Worm (Caenorhabditis elegans) whole organism, L1 larva: ENCODE measurements around the gene sre-27.

Experiments used
- ceh-82 ChIP-seq, 3 experiments: fragments of 150-350 bp in 1 of 3; sonication (generic microtip) in 2 of 3; optimal IDR thresholded peaks; 2 replicates each; lab custom pipeline; 2014 to 2017; ENCODE audit warnings: missing biosample characterization in 3 of 3, missing genetic modification characterization in 3 of 3
- ceh-88 ChIP-seq: fragments of 200-800 bp; sonication (Bioruptor generic); IDR thresholded peaks from 2 replicates; pipeline ENCODE4 v1.3.6; 2022; ENCODE audit warnings: missing genetic modification characterization, missing compliant biosample characterization
- ceh-90 ChIP-seq: sonication (generic microtip); optimal IDR thresholded peaks from 2 replicates; lab custom pipeline; 2016; ENCODE audit warnings: missing genetic modification characterization, missing compliant biosample characterization
- dpl-1 ChIP-seq, 3 experiments: fragments of 150-350 bp in 2 of 3; sonication (generic microtip) in 1 of 3; optimal IDR thresholded peaks; 2 replicates each; lab custom pipeline; 2014 to 2017; ENCODE audit warnings: missing biosample characterization in 3 of 3, missing genetic modification characterization in 3 of 3, missing genetic modification reagents in 3 of 3
- efl-1 ChIP-seq, 4 experiments: fragments of 150-350 bp; optimal IDR thresholded peaks in 3 of 4; peaks in 1 of 4; 1 replicate in 1 of 4; 2 replicates in 3 of 4; lab custom pipeline; 2014; ENCODE audit warnings: missing biosample characterization in 2 of 4, missing genetic modification characterization in 2 of 4, missing genetic modification reagents in 2 of 4
- efl-3 ChIP-seq: fragments of 200-800 bp; sonication (Bioruptor generic); optimal IDR thresholded peaks from 2 replicates; lab custom pipeline; 2018; ENCODE audit warnings: mild to moderate bottlenecking, missing genetic modification characterization, missing compliant biosample characterization
- egl-13 ChIP-seq: sonication (generic microtip); optimal IDR thresholded peaks from 2 replicates; lab custom pipeline; 2016; ENCODE audit warnings: missing genotype, missing genetic modification reagents, missing genetic modification characterization, missing compliant biosample characterization
- egl-27 ChIP-seq, 2 experiments: fragments of 150-350 bp in 1 of 2; sonication (generic microtip); optimal IDR thresholded peaks; 3 replicates each; lab custom pipeline; 2017 to 2018; ENCODE audit warnings: missing biosample characterization in 2 of 2, missing genetic modification characterization in 2 of 2, missing genetic modification reagents in 2 of 2
- elt-2 ChIP-seq: sonication (generic microtip); optimal IDR thresholded peaks from 2 replicates; lab custom pipeline; 2016; ENCODE audit warnings: missing genetic modification characterization, mild to moderate bottlenecking, inconsistent platforms, missing compliant biosample characterization, missing genetic modification reagents
- fkh-10 ChIP-seq: sonication (generic microtip); optimal IDR thresholded peaks from 2 replicates; lab custom pipeline; 2017; ENCODE audit warnings: missing biosample characterization, missing genetic modification reagents, missing genetic modification characterization
- fkh-4 ChIP-seq: sonication (generic microtip); optimal IDR thresholded peaks from 2 replicates; lab custom pipeline; 2016; ENCODE audit warnings: missing compliant biosample characterization, missing genetic modification characterization, borderline replicate concordance
- fkh-8 ChIP-seq: sonication (generic microtip); optimal IDR thresholded peaks from 2 replicates; lab custom pipeline; 2016; ENCODE audit warnings: mild to moderate bottlenecking, missing genetic modification characterization, missing compliant biosample characterization
- grh-1 ChIP-seq: fragments of 200-800 bp; sonication (Bioruptor generic); IDR thresholded peaks from 2 replicates; pipeline ENCODE4 v1.3.6; 2022; ENCODE audit warnings: missing genetic modification reagents, missing genetic modification characterization, missing compliant biosample characterization
- hlh-4 ChIP-seq: sonication (generic microtip); optimal IDR thresholded peaks from 2 replicates; lab custom pipeline; 2016; ENCODE audit warnings: mild to moderate bottlenecking, missing genetic modification characterization, missing compliant biosample characterization
- jun-1 ChIP-seq: fragments of 150-350 bp; optimal IDR thresholded peaks from 2 replicates; lab custom pipeline; 2014; ENCODE audit warnings: missing biosample characterization, missing genetic modification reagents, missing genetic modification characterization
- lin-15B ChIP-seq: fragments of 150-350 bp; sonication (generic microtip); optimal IDR thresholded peaks from 3 replicates; lab custom pipeline; 2014; ENCODE audit warnings: missing biosample characterization, missing genetic modification characterization
- lin-39 ChIP-seq: fragments of 150-350 bp; optimal IDR thresholded peaks from 2 replicates; lab custom pipeline; 2014; ENCODE audit warnings: missing biosample characterization, missing genetic modification reagents, missing genetic modification characterization
- mdl-1 ChIP-seq, 2 experiments: fragments of 150-350 bp; optimal IDR thresholded peaks; 2 replicates each; lab custom pipeline; 2014 to 2017; ENCODE audit warnings: missing biosample characterization in 2 of 2, missing genetic modification characterization in 2 of 2, inconsistent platforms in 1 of 2
- mef-2 ChIP-seq: fragments of 150-350 bp; optimal IDR thresholded peaks from 2 replicates; lab custom pipeline; 2014; ENCODE audit warnings: missing biosample characterization, missing genetic modification characterization
- mep-1 ChIP-seq: fragments of 150-350 bp; optimal IDR thresholded peaks from 2 replicates; lab custom pipeline; 2014; ENCODE audit warnings: missing biosample characterization, missing genetic modification characterization
- nhr-11 ChIP-seq: fragments of 150-350 bp; optimal IDR thresholded peaks from 2 replicates; lab custom pipeline; 2014; ENCODE audit warnings: missing biosample characterization, missing genetic modification characterization
- nhr-28 ChIP-seq: fragments of 150-350 bp; optimal IDR thresholded peaks from 2 replicates; lab custom pipeline; 2014; ENCODE audit warnings: missing biosample characterization, missing genetic modification characterization
- nhr-47 ChIP-seq: sonication (generic microtip); optimal IDR thresholded peaks from 2 replicates; lab custom pipeline; 2016; ENCODE audit warnings: mild to moderate bottlenecking, missing genetic modification characterization, moderate library complexity, missing compliant biosample characterization
- nhr-76 ChIP-seq: sonication (generic microtip); optimal IDR thresholded peaks from 2 replicates; lab custom pipeline; 2017; ENCODE audit warnings: missing biosample characterization, missing genetic modification characterization
- nhr-77 ChIP-seq: fragments of 150-350 bp; optimal IDR thresholded peaks from 2 replicates; lab custom pipeline; 2014; ENCODE audit warnings: missing biosample characterization, missing genetic modification characterization
- nhr-90 ChIP-seq: sonication (generic microtip); optimal IDR thresholded peaks from 2 replicates; lab custom pipeline; 2016; ENCODE audit warnings: mild to moderate bottlenecking, missing genetic modification characterization, missing compliant biosample characterization; ENCODE audit not compliant: poor library complexity
- skn-1 ChIP-seq: fragments of 150-350 bp; optimal IDR thresholded peaks from 2 replicates; lab custom pipeline; 2014; ENCODE audit warnings: missing biosample characterization, missing genetic modification characterization
- snu-23 ChIP-seq: sonication (generic microtip); optimal IDR thresholded peaks from 2 replicates; lab custom pipeline; 2016; ENCODE audit warnings: missing genetic modification characterization, missing compliant biosample characterization
- sptf-1 ChIP-seq: fragments of 150-350 bp; optimal IDR thresholded peaks from 2 replicates; lab custom pipeline; 2014; ENCODE audit warnings: missing biosample characterization, missing genetic modification characterization
- sup-37 ChIP-seq: fragments of 200-800 bp; sonication (Bioruptor generic); optimal IDR thresholded peaks from 2 replicates; lab custom pipeline; 2018; ENCODE audit warnings: mild to moderate bottlenecking, missing genetic modification characterization, missing compliant biosample characterization
- swsn-7 ChIP-seq: sonication (generic microtip); optimal IDR thresholded peaks from 2 replicates; lab custom pipeline; 2016; ENCODE audit warnings: missing genetic modification characterization, missing compliant biosample characterization
- unc-130 ChIP-seq: fragments of 150-350 bp; optimal IDR thresholded peaks from 2 replicates; lab custom pipeline; 2017; ENCODE audit warnings: missing biosample characterization, missing genetic modification characterization, inconsistent platforms
- unc-30 ChIP-seq: sonication (generic microtip); optimal IDR thresholded peaks from 2 replicates; lab custom pipeline; 2017; ENCODE audit warnings: missing biosample characterization, missing genetic modification characterization
- unc-98 ChIP-seq: fragments of 200-800 bp; sonication (Bioruptor generic); IDR thresholded peaks from 2 replicates; pipeline ENCODE4 v1.3.6; 2022; ENCODE audit warnings: missing genetic modification characterization, missing compliant biosample characterization
- vab-15 ChIP-seq: sonication (generic microtip); optimal IDR thresholded peaks from 2 replicates; lab custom pipeline; 2017; ENCODE audit warnings: missing genotype, mild to moderate bottlenecking, missing genetic modification characterization, missing compliant biosample characterization
- zag-1 ChIP-seq: fragments of 150-350 bp; optimal IDR thresholded peaks from 2 replicates; lab custom pipeline; 2014; ENCODE audit warnings: missing biosample characterization, missing genetic modification characterization
- zip-4 ChIP-seq: fragments of 200-800 bp; sonication (Bioruptor generic); optimal IDR thresholded peaks from 2 replicates; lab custom pipeline; 2018; ENCODE audit warnings: mild to moderate bottlenecking, missing genetic modification characterization, moderate library complexity, missing compliant biosample characterization
- ztf-11 ChIP-seq, 2 experiments: sonication (generic microtip); optimal IDR thresholded peaks; 2 replicates each; lab custom pipeline; 2016 to 2017; ENCODE audit warnings: missing genetic modification characterization in 2 of 2, missing biosample characterization in 1 of 2, missing compliant biosample characterization in 1 of 2

The sre-27 gene

DNA sequence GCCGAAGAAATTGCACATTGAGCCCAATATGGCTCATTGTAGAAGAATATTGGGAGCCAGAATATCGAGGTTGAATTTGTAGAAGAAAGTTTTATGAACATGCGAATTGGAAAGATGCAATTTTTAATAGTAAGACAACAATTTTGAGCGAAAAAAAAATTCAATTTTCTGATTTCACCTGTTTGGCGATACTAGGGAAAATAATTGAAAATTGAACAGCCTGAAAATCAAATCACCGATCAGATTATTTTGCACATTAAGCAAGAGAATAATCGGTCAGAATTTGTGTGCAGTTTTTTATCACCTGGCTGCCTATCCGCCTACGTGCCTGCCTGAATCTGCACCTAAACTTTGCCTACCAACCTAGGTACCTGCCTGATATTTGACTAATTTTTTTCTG lies 3.1 kb upstream of the sre-27 start, which contains the start of gene sre-26:
Gene sre-26, minus strand, starts transcription at position 101 of the 400 bp plus-strand sequence.
- TF ChIP-seq lin-39 (tag; lab: Kevin White, UChicago) (no peak), nhr-76 (tag; lab: Kevin White, UChicago) (no peak), mdl-1 (tag; optimal IDR thresholded peaks at IDR 0.05; lab: Kevin White, UChicago) (no peak), skn-1 (no peak), egl-27 (tag; optimal IDR thresholded peaks at IDR 0.05; lab: Kevin White, UChicago) (no peak), ceh-88 (GFP tag; lab: Robert Waterston, UW) (no peak), efl-1 (optimal IDR thresholded peaks at IDR 0.05; lab: Kevin White, UChicago) (no peak), efl-1 (GFP tag; optimal IDR thresholded peaks at IDR 0.05 in 1 of 2; lab: Kevin White, UChicago) (no peak), efl-3 (no peak), nhr-47 (tag; lab: Kevin White, UChicago) (no peak), jun-1 (no peak), ztf-11 (tag; optimal IDR thresholded peaks at IDR 0.05; lab: Kevin White, UChicago) (no peak), lin-15B (tag; lab: Kevin White, UChicago) (no peak), nhr-11 (tag; lab: Kevin White, UChicago) (no peak), mef-2 (tag; lab: Kevin White, UChicago) (no peak), unc-30 (tag; lab: Kevin White, UChicago) (no peak)

ce11 chrII:12417996-12418395 lies 582 bp upstream of the sre-27 start:
- no peak for TF ChIP-seq elt-2
- TF ChIP-seq zip-4: no peak
- no peak for TF ChIP-seq mdl-1 (tag; optimal IDR thresholded peaks at IDR 0.05; lab: Kevin White, UChicago)
- no peak for TF ChIP-seq ceh-82 (tag; optimal IDR thresholded peaks at IDR 0.05; lab: Kevin White, UChicago)
- TF ChIP-seq zag-1 (tag; lab: Kevin White, UChicago): no peak
- TF ChIP-seq dpl-1 (GFP tag; optimal IDR thresholded peaks at IDR 0.05; lab: Kevin White, UChicago): no peak
- TF ChIP-seq ceh-88 (GFP tag; lab: Robert Waterston, UW): no peak
- TF ChIP-seq nhr-47 (tag; lab: Kevin White, UChicago): peak; percentile 46
- TF ChIP-seq lin-39 (tag; lab: Kevin White, UChicago): no peak
- TF ChIP-seq fkh-8: peak; percentile 68
- TF ChIP-seq grh-1 (GFP tag; lab: Robert Waterston, UW): no peak
- peak; percentile 99 for TF ChIP-seq hlh-4

DNA sequence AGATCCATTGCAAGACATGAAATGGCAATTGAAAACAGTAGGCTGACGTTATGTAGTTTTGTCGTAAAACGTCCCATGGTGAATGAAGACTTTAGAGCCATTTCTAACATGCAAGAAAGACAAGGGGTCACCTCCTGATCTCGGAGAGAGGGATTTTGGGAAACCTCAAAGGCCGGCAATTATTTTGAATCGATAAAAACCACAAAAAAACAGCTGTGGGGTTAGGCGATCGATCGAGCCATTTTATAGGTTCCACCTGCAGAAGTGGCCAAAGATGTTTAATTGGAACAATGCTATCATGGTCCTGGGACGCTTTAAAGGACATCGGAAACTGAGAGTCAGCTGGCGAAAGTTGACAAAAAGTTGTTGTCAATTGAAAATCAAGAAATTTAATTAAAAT lies 2.6 kb downstream of the sre-27 start, which contains the start of gene Y57A10C.11:
Gene Y57A10C.11, minus strand, starts transcription at position 101 of the 400 bp plus-strand sequence.
- TF ChIP-seq nhr-77 (no peak), fkh-10 (no peak), swsn-7 (tag; lab: Kevin White, UChicago) (no peak), lin-39 (tag; lab: Kevin White, UChicago) (no peak), ceh-90 (no peak), fkh-4 (tag; lab: Kevin White, UChicago) (no peak), sptf-1 (tag; lab: Kevin White, UChicago) (no peak), unc-130 (no peak), sup-37 (GFP tag; lab: Kevin White, UChicago) (no peak)

- TF ChIP-seq grh-1 (GFP tag; lab: Robert Waterston, UW) (no peak), nhr-28 (tag; lab: Kevin White, UChicago) (no peak), mdl-1 (tag; optimal IDR thresholded peaks at IDR 0.05; lab: Kevin White, UChicago) (no peak), unc-98 (GFP tag; lab: Robert Waterston, UW) (no peak), snu-23 (no peak), vab-15 (tag; lab: Kevin White, UChicago) (no peak), egl-13 (tag; lab: Kevin White, UChicago) (no peak), mep-1 (tag; lab: Kevin White, UChicago) (no peak), nhr-90 (tag; lab: Kevin White, UChicago) (no peak), unc-30 (tag; lab: Kevin White, UChicago) (no peak)
These were observed 5.0 kb downstream of the sre-27 start, which contains the start of gene Y57A10C.1 for ce11 chrII:12412417-12412816. Gene Y57A10C.1, minus strand, starts transcription at chrII:12412517.
